Fruit fly (Drosophila melanogaster): Measurements from ENCODE around the gene chinmo.

The chinmo gene

dm6 chr2L:1655858-1656257 lies 4.8 kb downstream of the chinmo start (continued):
- no peak for TF ChIP-seq disco-r (GFP tag; optimal IDR thresholded peaks at IDR 0.05)
- TF ChIP-seq CG10267 (tag; optimal IDR thresholded peaks at IDR 0.05): no peak
- peak in 1 of 2 experiments; percentile 31 for TF ChIP-seq chif (GFP tag; optimal IDR thresholded peaks at IDR 0.05)
- no peak for TF ChIP-seq CG18764 (GFP tag; optimal IDR thresholded peaks at IDR 0.05)
- peak; percentile 58; the same call in 1 of the 3 replicates for TF ChIP-seq CG11456 (GFP tag; IDR thresholded peaks at IDR 0.05)
- TF ChIP-seq CG14014 (GFP tag; IDR thresholded peaks at IDR 0.05): peak; percentile 63
- TF ChIP-seq H2.0 (GFP tag; IDR thresholded peaks at IDR 0.05): peak; percentile 24; the same call in 1 of the 2 replicates
- 0 out of 2 replicates have a peak, but pooled peaks have one; percentile 2 for TF ChIP-seq klu (GFP tag; IDR thresholded peaks at IDR 0.05)
- no peak for TF ChIP-seq Side (GFP tag; optimal IDR thresholded peaks at IDR 0.05)
- no peak for TF ChIP-seq Atf3 (GFP tag; optimal IDR thresholded peaks at IDR 0.05)
- 0 out of 2 replicates have a peak, but pooled peaks have one; percentile 34 for TF ChIP-seq E2f2 (GFP tag; IDR thresholded peaks at IDR 0.05)
- TF ChIP-seq fd96Cb (tag; optimal IDR thresholded peaks at IDR 0.05): no peak
- TF ChIP-seq Kr (GFP tag; optimal IDR thresholded peaks at IDR 0.05): no peak
- no peak for TF ChIP-seq HHEX (GFP tag; optimal IDR thresholded peaks at IDR 0.05)
- no peak for TF ChIP-seq CG18599 (GFP tag; optimal IDR thresholded peaks at IDR 0.05)
- no peak for TF ChIP-seq ci (GFP tag; IDR thresholded peaks at IDR 0.05)
- no peak for TF ChIP-seq dati (GFP tag; IDR thresholded peaks at IDR 0.05)
- TF ChIP-seq CG4360 (GFP tag; IDR thresholded peaks at IDR 0.05): no peak
- no peak for TF ChIP-seq CG8765 (GFP tag; IDR thresholded peaks at IDR 0.05)
- TF ChIP-seq Hey (tag; optimal IDR thresholded peaks at IDR 0.05): no peak
- TF ChIP-seq CG1024 (GFP tag; IDR thresholded peaks at IDR 0.05): no peak
- no peak for TF ChIP-seq CG11723 (GFP tag; optimal IDR thresholded peaks at IDR 0.05)
- no peak for TF ChIP-seq aop (GFP tag; IDR thresholded peaks at IDR 0.05)
- no peak for TF ChIP-seq ac (GFP tag; optimal IDR thresholded peaks at IDR 0.05)
- no peak for TF ChIP-seq MESR4 (GFP tag; optimal IDR thresholded peaks at IDR 0.05)
- TF ChIP-seq CG7963 (GFP tag; IDR thresholded peaks at IDR 0.05; ENCODE audit: partially characterized antibody): no peak
- no peak for TF ChIP-seq HmgZ (tag; optimal IDR thresholded peaks at IDR 0.05)
- peak; percentile 22 for TF ChIP-seq Oli (tag; optimal IDR thresholded peaks at IDR 0.05)
- peak; percentile 33; the same call in 1 of the 2 replicates for TF ChIP-seq CG6689 (GFP tag; IDR thresholded peaks at IDR 0.05)
- TF ChIP-seq CG9932 (GFP tag; IDR thresholded peaks at IDR 0.05): peak; percentile 39
- TF ChIP-seq nerfin-2 (GFP tag; IDR thresholded peaks at IDR 0.05; ENCODE audit: partially characterized antibody): no peak
- TF ChIP-seq tna (GFP tag; IDR thresholded peaks at IDR 0.05; ENCODE audit: partially characterized antibody): no peak
- 0 out of 2 replicates have a peak, but pooled peaks have one; percentile 23 for TF ChIP-seq sisA (GFP tag; IDR thresholded peaks at IDR 0.05)
- TF ChIP-seq BEAF-32 (GFP tag; optimal IDR thresholded peaks at IDR 0.05): no peak
- peak; percentile 44; the same call in 1 of the 3 replicates for TF ChIP-seq tgo (GFP tag; IDR thresholded peaks at IDR 0.05)
- no peak for TF ChIP-seq CG10147 (GFP tag; optimal IDR thresholded peaks at IDR 0.05)
- no peak for TF ChIP-seq CG12769 (tag; optimal IDR thresholded peaks at IDR 0.05)
- no peak for TF ChIP-seq CG31365 (tag; optimal IDR thresholded peaks at IDR 0.05)
- no peak for TF ChIP-seq CG17829 (tag; optimal IDR thresholded peaks at IDR 0.05)
- TF ChIP-seq D (optimal IDR thresholded peaks at IDR 0.05): no peak
- no peak for TF ChIP-seq D (GFP tag; optimal IDR thresholded peaks at IDR 0.05)
- peak; percentile 7 for TF ChIP-seq grau (tag; optimal IDR thresholded peaks at IDR 0.05)
- TF ChIP-seq grn (GFP tag; optimal IDR thresholded peaks at IDR 0.05): no peak
- TF ChIP-seq zen (tag; optimal IDR thresholded peaks at IDR 0.05): no peak
- 0 out of 3 replicates have a peak, but pooled peaks have one; percentile 45 for TF ChIP-seq H15 (GFP tag; IDR thresholded peaks at IDR 0.05)
- TF ChIP-seq dmrt99B (tag; optimal IDR thresholded peaks at IDR 0.05): peak; percentile 18
- TF ChIP-seq CG10209 (GFP tag; optimal IDR thresholded peaks at IDR 0.05): no peak
- peak; percentile 38 for TF ChIP-seq CG13775 (GFP tag; optimal IDR thresholded peaks at IDR 0.05)
- TF ChIP-seq CG2120 (GFP tag; optimal IDR thresholded peaks at IDR 0.05): peak; percentile 50
- no peak for TF ChIP-seq CG34376 (GFP tag; optimal IDR thresholded peaks at IDR 0.05)
- TF ChIP-seq CG8359 (GFP tag; optimal IDR thresholded peaks at IDR 0.05; ENCODE audit: borderline replicate concordance): no peak
